Worm (Caenorhabditis elegans) whole organism, L4/young adult: ENCODE results near the gene tbb-1.

Experiments
- W03F9.2 ChIP-seq: fragments of 150-350 bp; optimal IDR thresholded peaks from 2 replicates; lab custom pipeline; 2014; ENCODE audit warnings: missing biosample characterization, missing genetic modification characterization
- dao-5 ChIP-seq: sonication (generic microtip); optimal IDR thresholded peaks from 2 replicates; lab custom pipeline; 2016; ENCODE audit warnings: missing genotype, missing genetic modification characterization, moderate library complexity, missing compliant biosample characterization
- him-1 ChIP-seq: sonication (generic microtip); optimal IDR thresholded peaks from 2 replicates; lab custom pipeline; 2016; ENCODE audit warnings: missing genotype, missing genetic modification reagents, missing genetic modification characterization, missing compliant biosample characterization

DNA sequence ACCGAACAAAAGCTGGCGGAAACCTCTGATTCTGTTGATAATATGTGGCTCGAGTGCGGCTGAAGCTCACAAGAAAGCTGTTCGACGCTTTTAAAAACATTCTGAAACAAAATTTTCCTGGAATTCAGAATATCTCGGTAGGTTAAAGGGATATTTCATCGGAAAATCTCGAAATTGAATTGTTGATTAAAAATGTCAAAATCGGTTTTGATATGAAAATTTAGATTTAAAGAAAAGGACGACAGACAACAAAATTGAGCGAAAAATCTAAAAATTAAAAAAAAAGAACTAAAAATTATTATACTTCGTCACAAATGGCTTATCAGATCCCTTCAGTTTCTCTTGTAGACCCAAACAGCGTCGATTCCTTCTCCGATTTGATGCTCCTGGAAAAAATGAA is 41.8 kb downstream of the tbb-1 start, which contains the start of gene Y39A1A.20:
- TF ChIP-seq dao-5 (tag; lab: Kevin White, UChicago) (no peak), him-1 (tag; lab: Kevin White, UChicago) (no peak), W03F9.2 (tag; lab: Kevin White, UChicago) (no peak)
